Worm (Caenorhabditis elegans) whole organism, midembryonic: Measurements from ENCODE around the gene F46B6.10.

Experiments used
- T22C8.4 ChIP-seq: fragments of 200-800 bp; sonication (Bioruptor generic); IDR thresholded peaks from 2 replicates; pipeline ENCODE4 v1.3.6; 2022; ENCODE audit warnings: missing genetic modification characterization, missing compliant biosample characterization
- cog-1 ChIP-seq: sonication (generic microtip); optimal IDR thresholded peaks from 2 replicates; lab custom pipeline; 2016; ENCODE audit warnings: missing genetic modification characterization, missing compliant biosample characterization
- flt-1 ChIP-seq: fragments of 200-800 bp; sonication (Bioruptor generic); IDR thresholded peaks from 2 replicates; pipeline ENCODE4 v1.3.6; 2022; ENCODE audit warnings: missing genetic modification characterization, missing compliant biosample characterization
- klf-2 ChIP-seq: fragments of 200-800 bp; sonication (Bioruptor generic); conservative IDR thresholded peaks from 2 replicates; pipeline ENCODE4 v1.3.6; 2022; ENCODE audit warnings: missing genetic modification reagents, missing genetic modification characterization, missing compliant biosample characterization
- med-1 ChIP-seq: sonication (generic microtip); optimal IDR thresholded peaks from 2 replicates; lab custom pipeline; 2017; ENCODE audit warnings: missing genetic modification characterization, mild to moderate bottlenecking, missing compliant biosample characterization, antibody characterized with exemption, missing genetic modification reagents; ENCODE audit not compliant: insufficient read depth
- ref-1 ChIP-seq: fragments of 200-800 bp; sonication (Bioruptor generic); conservative IDR thresholded peaks from 2 replicates; pipeline ENCODE4 v1.3.6; 2022; ENCODE audit warnings: missing genetic modification reagents, missing genetic modification characterization, missing compliant biosample characterization
- tab-1 ChIP-seq: fragments of 200-800 bp; sonication (Bioruptor generic); IDR thresholded peaks from 2 replicates; pipeline ENCODE4 v1.3.6; 2022; ENCODE audit warnings: missing genetic modification characterization, missing compliant biosample characterization
- ztf-23 ChIP-seq: fragments of 200-800 bp; sonication (Bioruptor generic); IDR thresholded peaks from 2 replicates; pipeline ENCODE4 v1.3.6; 2022; ENCODE audit warnings: missing genetic modification reagents, missing genetic modification characterization, missing compliant biosample characterization
- ztf-29 ChIP-seq: fragments of 200-800 bp; sonication (Bioruptor generic); IDR thresholded peaks from 2 replicates; pipeline ENCODE4 v1.3.6; 2022; ENCODE audit warnings: missing genetic modification reagents, missing genetic modification characterization, missing compliant biosample characterization

F46B6.10 gene

ce11 chrV:9755725-9756124, 46.1 kb downstream of the F46B6.10 start, which contains the start of gene F58E6.8:
Gene F58E6.8 (minus strand): TSS chrV:9755825.
- TF ChIP-seq ref-1 (GFP tag; lab: Robert Waterston, UW) (no peak), klf-2 (GFP tag; lab: Robert Waterston, UW) (no peak), ztf-23 (GFP tag; lab: Robert Waterston, UW) (no peak), T22C8.4 (GFP tag; lab: Robert Waterston, UW) (no peak), ztf-29 (no peak), tab-1 (GFP tag; lab: Robert Waterston, UW) (no peak), cog-1 (no peak), flt-1 (GFP tag; lab: Robert Waterston, UW) (no peak), med-1 (GFP tag; lab: Kevin White, UChicago) (no peak)

DNA sequence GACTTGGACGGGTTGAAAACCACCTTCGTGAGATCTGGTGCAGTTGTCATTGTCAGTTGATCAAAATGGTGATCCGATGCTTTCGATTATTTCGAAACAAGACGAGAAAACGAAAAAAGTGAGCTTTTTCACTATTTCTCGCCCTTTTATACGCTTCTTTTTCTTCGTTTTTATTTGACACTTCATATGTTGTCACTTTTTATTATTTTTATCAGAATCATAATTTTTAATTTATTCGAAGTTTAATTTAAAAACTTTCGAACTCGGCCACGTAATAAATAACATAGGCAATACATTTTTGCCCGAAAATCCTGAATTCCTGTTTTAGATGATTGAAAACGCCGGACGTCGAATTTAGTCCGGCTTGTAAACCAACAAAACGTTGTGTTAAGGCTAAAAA, 47.4 kb downstream of the F46B6.10 start, which contains the start of gene F58E6.5:
TSS of gene F58E6.5 (minus strand) at position 101 of the 400 bp plus-strand sequence.
- TF ChIP-seq ztf-23 (GFP tag; lab: Robert Waterston, UW) = no peak
- TF ChIP-seq T22C8.4 (GFP tag; lab: Robert Waterston, UW) = no peak
- no peak for TF ChIP-seq ztf-29
- TF ChIP-seq klf-2 (GFP tag; lab: Robert Waterston, UW) = no peak
- no peak for TF ChIP-seq flt-1 (GFP tag; lab: Robert Waterston, UW)
- TF ChIP-seq cog-1 = no peak
- no peak for TF ChIP-seq med-1 (GFP tag; lab: Kevin White, UChicago)
- TF ChIP-seq tab-1 (GFP tag; lab: Robert Waterston, UW) = no peak
- no peak for TF ChIP-seq ref-1 (GFP tag; lab: Robert Waterston, UW)

DNA sequence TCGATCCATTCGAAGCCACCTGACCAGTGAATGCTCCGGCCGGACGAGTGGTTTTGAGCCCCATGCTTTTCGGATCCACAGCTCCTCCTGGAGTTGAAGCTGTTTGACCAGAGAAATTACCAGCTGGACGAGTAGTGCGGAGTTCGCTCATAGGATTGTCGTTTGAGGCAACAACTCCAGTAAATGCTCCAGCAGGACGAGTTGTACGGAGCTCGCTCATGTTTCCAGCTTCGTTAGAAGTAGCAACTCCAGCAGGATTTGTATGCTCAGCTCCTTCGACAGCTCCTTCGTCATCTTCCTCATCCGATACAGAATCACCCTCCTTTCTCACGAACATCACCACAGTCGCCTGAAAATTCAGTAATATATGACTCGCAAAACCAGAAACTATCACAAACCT, 48.3 kb downstream of the F46B6.10 start:
- no peak for TF ChIP-seq ztf-29
- TF ChIP-seq T22C8.4 (GFP tag; lab: Robert Waterston, UW) = no peak
- no peak for TF ChIP-seq ztf-23 (GFP tag; lab: Robert Waterston, UW)
- no peak for TF ChIP-seq cog-1
- TF ChIP-seq tab-1 (GFP tag; lab: Robert Waterston, UW) = no peak
- TF ChIP-seq klf-2 (GFP tag; lab: Robert Waterston, UW) = no peak
- no peak for TF ChIP-seq ref-1 (GFP tag; lab: Robert Waterston, UW)
- TF ChIP-seq flt-1 (GFP tag; lab: Robert Waterston, UW) = no peak
- TF ChIP-seq med-1 (GFP tag; lab: Kevin White, UChicago) = no peak

- TF ChIP-seq flt-1 (GFP tag; lab: Robert Waterston, UW) (no peak), klf-2 (GFP tag; lab: Robert Waterston, UW) (no peak), ref-1 (GFP tag; lab: Robert Waterston, UW) (no peak), med-1 (GFP tag; lab: Kevin White, UChicago) (no peak), tab-1 (GFP tag; lab: Robert Waterston, UW) (no peak)
Measured at ce11 chrV:9752918-9753317, 48.9 kb downstream of the F46B6.10 start, which contains the start of gene F58E6.6. Gene F58E6.6 (minus strand): TSS chrV:9753018.
